Worm (Caenorhabditis elegans): ENCODE results near the gene arrd-19.

The arrd-19 gene

DNA sequence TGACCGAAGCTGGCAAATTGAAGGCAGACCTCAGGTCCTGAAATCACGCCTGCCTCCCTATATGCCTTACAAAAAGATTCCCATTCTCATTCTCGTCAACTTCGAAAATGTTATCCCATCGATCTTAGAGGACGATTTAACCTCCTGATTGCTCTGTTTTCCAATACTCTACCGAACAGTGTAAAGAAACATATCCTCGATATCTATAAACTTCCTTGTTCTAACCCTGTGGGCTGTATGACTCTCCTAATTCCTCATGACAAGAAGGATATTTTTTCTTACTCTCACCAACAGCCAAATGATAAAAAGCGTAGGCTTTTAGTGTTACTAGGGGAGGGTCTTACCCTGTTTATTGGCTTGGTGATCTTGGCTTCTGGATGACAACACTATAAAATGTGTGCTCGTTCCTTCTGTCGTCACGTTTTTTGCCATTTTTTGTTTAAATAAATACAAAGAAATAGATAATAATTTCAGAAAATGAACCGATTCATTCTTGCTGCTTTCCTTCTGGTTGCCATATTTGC lies 41.7 kb downstream of the arrd-19 start, which contains the start of gene T28A11.4:
T28A11.4 (plus strand) TSS at position 474 of the 524 bp plus-strand sequence.
- TF ChIP-seq ztf-23 (GFP tag; IDR thresholded peaks at IDR 0.05), result no peak
- no peak for TF ChIP-seq ref-1 (GFP tag; conservative IDR thresholded peaks at IDR 0.05)
- TF ChIP-seq tab-1 (GFP tag; IDR thresholded peaks at IDR 0.05), result no peak
- no peak for TF ChIP-seq med-1 (GFP tag; optimal IDR thresholded peaks at IDR 0.05; ENCODE audit: insufficient read depth)
- no peak for TF ChIP-seq flt-1 (GFP tag; IDR thresholded peaks at IDR 0.05)
- TF ChIP-seq ztf-29 (GFP tag; IDR thresholded peaks at IDR 0.05), result no peak
- no peak for TF ChIP-seq T22C8.4 (GFP tag; IDR thresholded peaks at IDR 0.05)
- no peak for TF ChIP-seq cog-1 (tag; optimal IDR thresholded peaks at IDR 0.05)
- TF ChIP-seq klf-2 (GFP tag; conservative IDR thresholded peaks at IDR 0.05), result no peak

ce11 chrV:3273156-3273555 lies 42.2 kb downstream of the arrd-19 start, which contains the start of gene T28A11.20:
Gene T28A11.20, minus strand, starts transcription at chrV:3273256.
- TF ChIP-seq flt-1 (GFP tag; IDR thresholded peaks at IDR 0.05) (no peak), ztf-23 (GFP tag; IDR thresholded peaks at IDR 0.05) (no peak), klf-2 (GFP tag; conservative IDR thresholded peaks at IDR 0.05) (no peak), tab-1 (GFP tag; IDR thresholded peaks at IDR 0.05) (no peak), cog-1 (tag; optimal IDR thresholded peaks at IDR 0.05) (no peak), ref-1 (GFP tag; conservative IDR thresholded peaks at IDR 0.05) (no peak), ztf-29 (GFP tag; IDR thresholded peaks at IDR 0.05) (no peak)

DNA sequence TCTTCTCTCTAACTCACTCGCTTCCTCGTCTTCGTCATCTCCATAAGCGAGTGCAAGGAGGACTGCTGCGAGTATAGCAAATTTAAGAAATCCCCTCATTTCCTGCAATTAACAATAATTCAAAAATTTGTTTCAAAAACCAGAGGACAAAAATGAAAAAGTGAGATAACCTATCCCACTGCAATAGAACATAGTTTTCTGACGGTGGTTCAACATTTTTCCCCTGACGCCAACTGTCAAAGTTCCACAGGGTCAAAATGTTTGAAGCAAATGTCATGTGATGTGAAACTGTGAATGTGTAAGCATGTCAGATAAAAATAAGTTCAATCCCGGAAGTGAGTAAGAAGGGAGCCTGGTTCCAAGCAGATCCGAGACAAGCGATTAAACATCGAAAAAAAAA lies 45.9 kb downstream of the arrd-19 start, which contains the start of gene T28A11.19:
T28A11.19 (minus strand) TSS at position 108 of the 400 bp plus-strand sequence.
- no peak for TF ChIP-seq ref-1 (GFP tag; conservative IDR thresholded peaks at IDR 0.05)
- TF ChIP-seq tab-1 (GFP tag; IDR thresholded peaks at IDR 0.05), result no peak

DNA sequence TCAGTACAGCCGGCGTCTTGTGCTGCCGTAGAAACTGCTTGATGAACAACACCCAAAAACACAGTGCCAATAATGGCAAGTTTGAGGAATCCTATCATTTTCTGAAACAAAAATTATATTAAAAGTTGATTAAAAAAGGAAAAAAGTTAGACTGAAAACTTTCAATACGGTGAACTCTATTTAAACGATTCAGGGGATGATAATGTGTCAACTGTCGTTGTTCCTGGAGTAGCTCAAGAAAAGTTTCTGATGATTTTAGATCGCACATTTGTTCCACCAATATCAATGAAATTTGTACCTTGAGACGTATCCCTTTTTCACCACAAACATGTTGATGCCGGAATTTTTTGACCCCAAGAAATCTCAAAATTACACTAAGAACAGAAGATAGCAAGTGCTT lies 47.4 kb downstream of the arrd-19 start, which contains the start of gene T28A11.18:
T28A11.18 (minus strand) TSS at position 101 of the 400 bp plus-strand sequence.
- no peak for TF ChIP-seq tab-1 (GFP tag; IDR thresholded peaks at IDR 0.05)
- TF ChIP-seq med-1 (GFP tag; optimal IDR thresholded peaks at IDR 0.05; ENCODE audit: insufficient read depth), result no peak
- no peak for TF ChIP-seq flt-1 (GFP tag; IDR thresholded peaks at IDR 0.05)
- TF ChIP-seq ref-1 (GFP tag; conservative IDR thresholded peaks at IDR 0.05), result no peak
- no peak for TF ChIP-seq ztf-23 (GFP tag; IDR thresholded peaks at IDR 0.05)
- TF ChIP-seq cog-1 (tag; optimal IDR thresholded peaks at IDR 0.05), result no peak
- no peak for TF ChIP-seq klf-2 (GFP tag; conservative IDR thresholded peaks at IDR 0.05)
- no peak for TF ChIP-seq ztf-29 (GFP tag; IDR thresholded peaks at IDR 0.05)
- TF ChIP-seq T22C8.4 (GFP tag; IDR thresholded peaks at IDR 0.05), result no peak

- TF ChIP-seq tab-1 (GFP tag; IDR thresholded peaks at IDR 0.05) (no peak), med-1 (GFP tag; optimal IDR thresholded peaks at IDR 0.05; ENCODE audit: insufficient read depth) (no peak)
Measured at ce11 chrV:3266189-3266588, 49.1 kb downstream of the arrd-19 start, which contains the start of gene T28A11.17. Gene T28A11.17, minus strand, starts transcription at chrV:3266289.

All from whole organism, midembryonic.